Worm (Caenorhabditis elegans) whole organism, L2 larva: ENCODE data around the gene rpt-1.

Experiments
- Y55F3AM.14 ChIP-seq: fragments of 200-800 bp; sonication (Bioruptor generic); optimal IDR thresholded peaks from 2 replicates; lab custom pipeline; 2018; ENCODE audit warnings: mild to moderate bottlenecking, missing genetic modification characterization, missing compliant biosample characterization
- ZK546.5 ChIP-seq: sonication (generic microtip); optimal IDR thresholded peaks from 2 replicates; lab custom pipeline; 2017; ENCODE audit warnings: missing biosample characterization, missing genetic modification characterization
- ceh-16 ChIP-seq: fragments of 150-350 bp; optimal IDR thresholded peaks from 2 replicates; lab custom pipeline; 2014; ENCODE audit warnings: missing biosample characterization, missing genetic modification characterization
- ceh-82 ChIP-seq: fragments of 150-350 bp; optimal IDR thresholded peaks from 2 replicates; lab custom pipeline; 2014; ENCODE audit warnings: missing biosample characterization, missing genetic modification characterization
- crh-2 ChIP-seq: sonication (generic microtip); optimal IDR thresholded peaks from 2 replicates; lab custom pipeline; 2017; ENCODE audit warnings: missing biosample characterization, missing genetic modification characterization
- dmd-4 ChIP-seq: sonication (generic microtip); optimal IDR thresholded peaks from 2 replicates; lab custom pipeline; 2017; ENCODE audit warnings: missing biosample characterization, missing genetic modification characterization
- egl-27 ChIP-seq: sonication (generic microtip); optimal IDR thresholded peaks from 3 replicates; lab custom pipeline; 2017; ENCODE audit warnings: missing biosample characterization, missing genetic modification reagents, missing genetic modification characterization
- elt-1 ChIP-seq: fragments of 150-350 bp; optimal IDR thresholded peaks from 2 replicates; lab custom pipeline; 2014; ENCODE audit warnings: missing biosample characterization, missing genetic modification characterization
- elt-3 ChIP-seq: sonication (generic microtip); optimal IDR thresholded peaks from 2 replicates; lab custom pipeline; 2017; ENCODE audit warnings: missing biosample characterization, missing genetic modification characterization
- fos-1 ChIP-seq: fragments of 150-350 bp; optimal IDR thresholded peaks from 2 replicates; lab custom pipeline; 2014; ENCODE audit warnings: missing biosample characterization, missing genetic modification characterization
- gmeb-1 ChIP-seq: fragments of 150-350 bp; optimal IDR thresholded peaks from 2 replicates; lab custom pipeline; 2014; ENCODE audit warnings: missing biosample characterization, missing genetic modification characterization
- lin-13 ChIP-seq: fragments of 150-350 bp; optimal IDR thresholded peaks from 2 replicates; lab custom pipeline; 2014; ENCODE audit warnings: missing biosample characterization, missing genetic modification reagents, missing genetic modification characterization
- lin-39 ChIP-seq: fragments of 150-350 bp; optimal IDR thresholded peaks from 2 replicates; lab custom pipeline; 2014; ENCODE audit warnings: missing biosample characterization, missing genetic modification reagents, missing genetic modification characterization
- lsy-2 ChIP-seq, 2 experiments: fragments of 150-350 bp in 1 of 2; sonication (generic microtip) in 1 of 2; optimal IDR thresholded peaks; 2 replicates each; lab custom pipeline; 2014 to 2017; ENCODE audit warnings: missing biosample characterization in 2 of 2, missing genetic modification characterization in 2 of 2
- mab-5 ChIP-seq: fragments of 150-350 bp; optimal IDR thresholded peaks from 2 replicates; lab custom pipeline; 2014; ENCODE audit warnings: missing biosample characterization, missing genetic modification characterization
- mbf-1 ChIP-seq: sonication (generic microtip); optimal IDR thresholded peaks from 2 replicates; lab custom pipeline; 2017; ENCODE audit warnings: missing biosample characterization, missing genetic modification characterization
- nhr-11 ChIP-seq: fragments of 150-350 bp; optimal IDR thresholded peaks from 2 replicates; lab custom pipeline; 2014; ENCODE audit warnings: missing biosample characterization, missing genetic modification characterization
- nhr-12 ChIP-seq: fragments of 150-350 bp; optimal IDR thresholded peaks from 2 replicates; lab custom pipeline; 2014; ENCODE audit warnings: missing biosample characterization, missing genetic modification characterization
- nhr-129 ChIP-seq: fragments of 150-350 bp; optimal IDR thresholded peaks from 2 replicates; lab custom pipeline; 2014; ENCODE audit warnings: missing biosample characterization, missing genetic modification characterization
- nhr-21 ChIP-seq: fragments of 150-350 bp; optimal IDR thresholded peaks from 2 replicates; lab custom pipeline; 2014; ENCODE audit warnings: missing biosample characterization, missing genetic modification characterization
- nhr-23 ChIP-seq: fragments of 150-350 bp; optimal IDR thresholded peaks from 2 replicates; lab custom pipeline; 2014; ENCODE audit warnings: missing biosample characterization, missing genetic modification reagents, missing genetic modification characterization
- nhr-6 ChIP-seq: fragments of 150-350 bp; optimal IDR thresholded peaks from 2 replicates; lab custom pipeline; 2014; ENCODE audit warnings: missing biosample characterization, missing genetic modification characterization
- nhr-77 ChIP-seq: fragments of 150-350 bp; optimal IDR thresholded peaks from 2 replicates; lab custom pipeline; 2014; ENCODE audit warnings: missing biosample characterization, missing genetic modification characterization
- peb-1 ChIP-seq: fragments of 150-350 bp; optimal IDR thresholded peaks from 2 replicates; lab custom pipeline; 2014; ENCODE audit warnings: missing biosample characterization, missing genetic modification characterization
- sem-4 ChIP-seq: fragments of 150-350 bp; optimal IDR thresholded peaks from 2 replicates; lab custom pipeline; 2014; ENCODE audit warnings: missing biosample characterization, missing genetic modification reagents, missing genetic modification characterization
- skn-1 ChIP-seq: sonication (generic microtip); optimal IDR thresholded peaks from 2 replicates; lab custom pipeline; 2017; ENCODE audit warnings: missing biosample characterization, missing genetic modification characterization
- sma-9 ChIP-seq, 2 experiments: fragments of 150-350 bp in 1 of 2; sonication (generic microtip) in 1 of 2; optimal IDR thresholded peaks; 2 replicates each; lab custom pipeline; 2014 to 2016; ENCODE audit warnings: missing genetic modification characterization in 2 of 2, mild to moderate bottlenecking in 1 of 2, missing biosample characterization in 1 of 2, missing compliant biosample characterization in 1 of 2, missing genetic modification reagents in 1 of 2, moderate library complexity in 1 of 2
- snpc-4 ChIP-seq: fragments of 150-350 bp; optimal IDR thresholded peaks from 2 replicates; lab custom pipeline; 2014; ENCODE audit warnings: missing biosample characterization, missing genetic modification characterization
- unc-62 ChIP-seq: fragments of 150-350 bp; optimal IDR thresholded peaks from 2 replicates; lab custom pipeline; 2014; ENCODE audit warnings: missing biosample characterization, missing genetic modification reagents, missing genetic modification characterization
- zag-1 ChIP-seq: fragments of 150-350 bp; optimal IDR thresholded peaks from 2 replicates; lab custom pipeline; 2014; ENCODE audit warnings: missing biosample characterization, missing genetic modification characterization
- ztf-1 ChIP-seq: fragments of 200-800 bp; sonication (Bioruptor generic); conservative IDR thresholded peaks from 2 replicates; pipeline ENCODE4 v1.3.6; 2022; ENCODE audit warnings: missing genetic modification characterization, missing compliant biosample characterization
- ztf-11 ChIP-seq: sonication (generic microtip); optimal IDR thresholded peaks from 2 replicates; lab custom pipeline; 2017; ENCODE audit warnings: missing biosample characterization, missing genetic modification characterization
- ztf-4 ChIP-seq: fragments of 150-350 bp; optimal IDR thresholded peaks from 2 replicates; lab custom pipeline; 2014; ENCODE audit warnings: missing biosample characterization, missing genetic modification characterization

rpt-1 gene

ce11 chrV:11949509-11950117 is 32.6 kb downstream of the rpt-1 start:
- TF ChIP-seq nhr-21 (tag; lab: Kevin White, UChicago) (no peak), zag-1 (no peak), elt-1 (peak; percentile 24)

- no peak for TF ChIP-seq ztf-4 (tag; lab: Kevin White, UChicago)
- no peak for TF ChIP-seq nhr-23 (tag; lab: Kevin White, UChicago)
- TF ChIP-seq dmd-4 (tag; lab: Kevin White, UChicago): no peak
- no peak for TF ChIP-seq sem-4 (tag; lab: Kevin White, UChicago)
- no peak for TF ChIP-seq nhr-6
- TF ChIP-seq lin-13: no peak
- no peak for TF ChIP-seq sma-9 (GFP tag; optimal IDR thresholded peaks at IDR 0.05; lab: Kevin White, UChicago)
- TF ChIP-seq sma-9 (tag; optimal IDR thresholded peaks at IDR 0.05; lab: Kevin White, UChicago): no peak
- TF ChIP-seq nhr-21 (tag; lab: Kevin White, UChicago): no peak
- no peak for TF ChIP-seq ZK546.5 (tag; lab: Kevin White, UChicago)
- TF ChIP-seq ztf-11: no peak
- TF ChIP-seq lsy-2 (tag; optimal IDR thresholded peaks at IDR 0.05; lab: Kevin White, UChicago): no peak
- TF ChIP-seq fos-1 (tag; lab: Kevin White, UChicago): no peak
- no peak for TF ChIP-seq gmeb-1 (tag; lab: Kevin White, UChicago)
- no peak for TF ChIP-seq lin-39 (tag; lab: Kevin White, UChicago)
- no peak for TF ChIP-seq elt-1
- TF ChIP-seq ceh-16: no peak
- no peak for TF ChIP-seq egl-27
- TF ChIP-seq zag-1: no peak
- no peak for TF ChIP-seq unc-62
- no peak for TF ChIP-seq mbf-1
Measured at ce11 chrV:11948581-11948980, 33.6 kb downstream of the rpt-1 start.

ce11 chrV:11947414-11947954 is 34.7 kb downstream of the rpt-1 start:
- TF ChIP-seq dmd-4 (tag; lab: Kevin White, UChicago) (no peak), lsy-2 (tag; optimal IDR thresholded peaks at IDR 0.05; lab: Kevin White, UChicago) (no peak), ztf-4 (tag; lab: Kevin White, UChicago) (no peak), fos-1 (tag; lab: Kevin White, UChicago) (no peak), sma-9 (GFP tag; optimal IDR thresholded peaks at IDR 0.05; lab: Kevin White, UChicago) (no peak), sma-9 (tag; optimal IDR thresholded peaks at IDR 0.05; lab: Kevin White, UChicago) (no peak), ceh-16 (no peak), sem-4 (tag; lab: Kevin White, UChicago) (no peak), elt-3 (no peak), peb-1 (tag; lab: Kevin White, UChicago) (no peak), elt-1 (no peak)

- no peak for TF ChIP-seq Y55F3AM.14 (GFP tag; lab: Kevin White, UChicago)
- TF ChIP-seq nhr-23 (tag; lab: Kevin White, UChicago): no peak
- no peak for TF ChIP-seq nhr-77
- no peak for TF ChIP-seq lsy-2 (tag; optimal IDR thresholded peaks at IDR 0.05; lab: Kevin White, UChicago)
Measured at ce11 chrV:11946818-11947217, 35.4 kb downstream of the rpt-1 start.

ce11 chrV:11945429-11945828 is 36.8 kb downstream of the rpt-1 start:
- TF ChIP-seq mab-5 (tag; lab: Kevin White, UChicago) (no peak), nhr-12 (no peak), ceh-16 (no peak), unc-62 (no peak), mbf-1 (no peak), snpc-4 (tag; lab: Kevin White, UChicago) (no peak), nhr-6 (no peak), ceh-82 (tag; lab: Kevin White, UChicago) (no peak), ztf-11 (no peak), nhr-11 (no peak), sma-9 (GFP tag; optimal IDR thresholded peaks at IDR 0.05; lab: Kevin White, UChicago) (no peak), sma-9 (tag; optimal IDR thresholded peaks at IDR 0.05; lab: Kevin White, UChicago) (no peak), skn-1 (tag; lab: Kevin White, UChicago) (no peak), gmeb-1 (tag; lab: Kevin White, UChicago) (no peak), nhr-23 (tag; lab: Kevin White, UChicago) (no peak), crh-2 (tag; lab: Kevin White, UChicago) (no peak), lin-13 (no peak), nhr-77 (no peak), nhr-129 (tag; lab: Kevin White, UChicago) (no peak), egl-27 (no peak), ztf-1 (no peak)
